Worm (Caenorhabditis elegans): ENCODE measurements around the gene sek-1.

ce11 chrX:7839989-7840388 lies 23.5 kb downstream of the sek-1 start:
- TF ChIP-seq let-526 (GFP tag; IDR thresholded peaks at IDR 0.05) (no peak), lin-54 (GFP tag; optimal IDR thresholded peaks at IDR 0.05) (no peak), hmg-20 (GFP tag; IDR thresholded peaks at IDR 0.05) (no peak), madf-8 (GFP tag; conservative IDR thresholded peaks at IDR 0.05) (no peak)
